Worm (Caenorhabditis elegans) whole organism, L4/young adult: Measurements from ENCODE around the gene mrpl-12.

Experiments used
- W03F9.2 ChIP-seq: fragments of 150-350 bp; optimal IDR thresholded peaks from 2 replicates; lab custom pipeline; 2014; ENCODE audit warnings: missing biosample characterization, missing genetic modification characterization
- dao-5 ChIP-seq: sonication (generic microtip); optimal IDR thresholded peaks from 2 replicates; lab custom pipeline; 2016; ENCODE audit warnings: missing genotype, missing genetic modification characterization, moderate library complexity, missing compliant biosample characterization
- him-1 ChIP-seq: sonication (generic microtip); optimal IDR thresholded peaks from 2 replicates; lab custom pipeline; 2016; ENCODE audit warnings: missing genotype, missing genetic modification reagents, missing genetic modification characterization, missing compliant biosample characterization

ce11 chrIII:10714541-10714940, 7.0 kb downstream of the mrpl-12 start:
- TF ChIP-seq him-1 (tag; lab: Kevin White, UChicago): no peak
- no peak for TF ChIP-seq W03F9.2 (tag; lab: Kevin White, UChicago)
- TF ChIP-seq dao-5 (tag; lab: Kevin White, UChicago): no peak
